Fruit fly (Drosophila melanogaster): ENCODE measurements around the gene CG1632.

CG1632 gene

DNA sequence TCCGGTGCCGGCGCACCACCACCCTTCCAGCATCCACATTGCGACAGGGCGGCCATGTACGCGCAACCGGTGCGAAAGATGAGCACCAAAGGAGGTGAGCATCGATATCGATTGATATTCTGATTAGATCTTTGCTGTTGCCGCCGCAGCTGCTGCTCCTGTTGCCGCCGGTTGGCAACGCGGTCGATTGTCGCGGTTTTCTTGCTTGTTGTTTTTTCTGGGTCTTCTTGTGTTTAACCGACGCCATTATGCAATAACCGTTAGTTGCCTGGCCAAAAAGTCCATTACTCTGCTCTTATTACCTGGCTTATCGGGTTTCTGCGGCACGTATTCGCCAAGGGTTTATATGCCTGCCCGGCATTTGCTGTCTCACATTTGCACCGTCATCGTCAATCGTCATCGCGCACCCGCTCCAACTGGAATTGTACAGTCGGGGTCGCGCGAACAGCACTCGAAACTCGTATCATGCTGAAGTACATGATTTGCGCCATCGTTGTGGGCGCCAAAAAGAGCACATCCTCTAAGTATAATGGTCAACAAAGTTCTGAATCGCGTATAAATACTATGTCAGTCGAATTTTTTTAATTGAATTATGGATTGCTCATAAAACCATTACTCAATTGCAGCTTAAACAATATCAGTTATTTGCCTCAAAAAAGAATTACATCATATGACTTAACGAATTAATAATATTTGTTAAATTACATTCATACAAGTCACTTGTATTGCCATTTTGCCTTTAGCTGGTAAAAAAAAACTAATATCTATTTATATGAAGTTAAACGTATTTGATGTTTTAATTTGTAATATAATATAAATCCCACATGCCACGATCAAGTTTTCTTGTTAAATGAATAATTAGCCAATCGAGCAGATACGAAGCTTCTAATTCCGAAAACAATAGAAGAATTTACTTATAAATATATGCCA, 8.2 kb upstream of the CG1632 start, which contains the start of gene sni (continued):
- TF ChIP-seq cyc (GFP tag; optimal IDR thresholded peaks at IDR 0.05) (peak; percentile 53), topi (GFP tag; optimal IDR thresholded peaks at IDR 0.05) (peak; percentile 65), CG3032 (tag; optimal IDR thresholded peaks at IDR 0.05) (peak; percentile 27), OdsH (GFP tag; optimal IDR thresholded peaks at IDR 0.05) (no peak), Hr39 (GFP tag; optimal IDR thresholded peaks at IDR 0.05) (peak; percentile 54), Smox (GFP tag; optimal IDR thresholded peaks at IDR 0.05) (peak; percentile 59), fkh (GFP tag; optimal IDR thresholded peaks at IDR 0.05) (no peak), CG15336 (GFP tag; IDR thresholded peaks at IDR 0.05) (peak; percentile 45; the same call in 1 of the 2 replicates), Sox102F (GFP tag; optimal IDR thresholded peaks at IDR 0.05) (peak; percentile 63), dsx (GFP tag; optimal IDR thresholded peaks at IDR 0.05; ENCODE audit: poor library complexity, severe bottlenecking) (peak; percentile 22), CG3919 (GFP tag; optimal IDR thresholded peaks at IDR 0.05) (peak; percentile 53), vri (GFP tag; optimal IDR thresholded peaks at IDR 0.05) (peak; percentile 69), CG10669 (GFP tag; optimal IDR thresholded peaks at IDR 0.05) (peak; percentile 42)

DNA sequence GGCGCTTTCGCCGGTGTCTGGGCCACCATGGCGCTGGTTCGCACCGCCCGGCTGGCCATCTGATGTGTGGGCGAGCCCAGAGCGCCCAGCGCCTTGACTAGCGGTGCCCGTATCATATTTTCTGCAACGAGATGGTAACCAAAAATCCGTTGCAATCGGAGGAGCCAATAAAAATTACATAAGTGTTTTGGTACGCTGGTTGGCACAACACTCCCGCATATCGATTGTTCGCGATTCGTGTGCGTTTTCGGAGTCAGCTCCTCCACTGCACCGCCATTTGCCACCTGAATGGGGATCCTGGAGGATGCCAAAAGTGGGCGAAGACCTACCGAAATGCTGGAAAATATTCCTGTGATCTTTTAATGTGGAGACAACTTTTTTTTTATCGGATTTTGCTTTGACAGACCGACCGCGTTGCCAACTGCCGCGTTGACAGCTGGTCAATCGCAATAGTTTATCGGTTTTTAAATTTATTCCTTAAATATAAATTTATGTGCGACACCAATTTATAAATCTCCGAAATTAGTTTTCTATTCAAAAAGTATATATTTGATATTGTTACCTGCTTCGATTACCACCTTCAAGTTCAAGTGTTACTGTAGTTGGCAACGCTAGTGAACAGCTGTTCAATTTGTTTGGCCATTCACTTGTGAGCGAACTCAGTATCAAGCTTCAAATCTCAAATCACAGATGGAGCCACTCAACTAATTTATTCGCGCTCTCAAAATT, 1.0 kb upstream of the CG1632 start, which contains the start of gene ND-75:
TSS of gene ND-75 (minus strand) at position 420 of the 729 bp plus-strand sequence.
- TF ChIP-seq CG9139 (GFP tag; optimal IDR thresholded peaks at IDR 0.05) (no peak), achi (GFP tag; optimal IDR thresholded peaks at IDR 0.05) (peak; percentile 100), vri (GFP tag; optimal IDR thresholded peaks at IDR 0.05) (peak; percentile 46), Eip78C (GFP tag) (peak; percentile 63)

dm6 chrX:8254739-8255326, 2.4 kb downstream of the CG1632 start:
- peak; percentile 87 for TF ChIP-seq Eip78C (GFP tag)
- no peak for TF ChIP-seq vri (GFP tag; optimal IDR thresholded peaks at IDR 0.05)
- TF ChIP-seq Met (GFP tag; optimal IDR thresholded peaks at IDR 0.05) = peak; percentile 67
- TF ChIP-seq eg (GFP tag; IDR thresholded peaks at IDR 0.05) = peak; percentile 84
- no peak for TF ChIP-seq CG10669 (GFP tag; optimal IDR thresholded peaks at IDR 0.05)
- peak; percentile 70 for TF ChIP-seq lz (GFP tag; optimal IDR thresholded peaks at IDR 0.05)
- TF ChIP-seq Hr39 (GFP tag; optimal IDR thresholded peaks at IDR 0.05) = peak; percentile 52
- TF ChIP-seq salr (GFP tag; optimal IDR thresholded peaks at IDR 0.05) = no peak
- TF ChIP-seq CG8319 (GFP tag; optimal IDR thresholded peaks at IDR 0.05) = peak; percentile 3
- no peak for TF ChIP-seq CG6854 (GFP tag; optimal IDR thresholded peaks at IDR 0.05)
- TF ChIP-seq Gug (GFP tag; IDR thresholded peaks at IDR 0.05) = peak; percentile 52; the same call in 1 of the 2 replicates
- TF ChIP-seq CG11902 (GFP tag; optimal IDR thresholded peaks at IDR 0.05) = peak; percentile 7
- peak; percentile 71 for TF ChIP-seq CG34406 (GFP tag; optimal IDR thresholded peaks at IDR 0.05)
- TF ChIP-seq CG1621 (tag; optimal IDR thresholded peaks at IDR 0.05) = no peak
- TF ChIP-seq dac (GFP tag; optimal IDR thresholded peaks at IDR 0.05) = peak; percentile 24
- TF ChIP-seq OdsH (GFP tag; optimal IDR thresholded peaks at IDR 0.05) = peak; percentile 47
- no peak for TF ChIP-seq CG3032 (tag; optimal IDR thresholded peaks at IDR 0.05)
- peak; percentile 64 for TF ChIP-seq esn (GFP tag; optimal IDR thresholded peaks at IDR 0.05)
- peak; percentile 68 for TF ChIP-seq pdm3 (GFP tag; optimal IDR thresholded peaks at IDR 0.05)
- peak; percentile 21 for TF ChIP-seq net (GFP tag; optimal IDR thresholded peaks at IDR 0.05)
- TF ChIP-seq CG32006 (GFP tag; optimal IDR thresholded peaks at IDR 0.05) = peak; percentile 65
- TF ChIP-seq Blimp-1 (GFP tag; optimal IDR thresholded peaks at IDR 0.05) = peak; percentile 69
- peak; percentile 53 for TF ChIP-seq Sox102F (GFP tag; optimal IDR thresholded peaks at IDR 0.05)
- TF ChIP-seq CG6276 (GFP tag; optimal IDR thresholded peaks at IDR 0.05) = peak; percentile 23
- no peak for TF ChIP-seq spab (GFP tag; optimal IDR thresholded peaks at IDR 0.05)
- peak; percentile 49 for TF ChIP-seq CG31627 (GFP tag; optimal IDR thresholded peaks at IDR 0.05)
- no peak for TF ChIP-seq Ets96B (tag; optimal IDR thresholded peaks at IDR 0.05)
- TF ChIP-seq CG10631 (GFP tag; optimal IDR thresholded peaks at IDR 0.05) = peak; percentile 32
- TF ChIP-seq CG8119 (GFP tag; IDR thresholded peaks at IDR 0.05) = peak; percentile 79
- no peak for TF ChIP-seq CG6808 (GFP tag; optimal IDR thresholded peaks at IDR 0.05)
- peak; percentile 81 for TF ChIP-seq CG6163 (GFP tag; IDR thresholded peaks at IDR 0.05)
- no peak for TF ChIP-seq Ets21C (GFP tag; optimal IDR thresholded peaks at IDR 0.05)
- TF ChIP-seq topi (GFP tag; optimal IDR thresholded peaks at IDR 0.05) = peak; percentile 59
- TF ChIP-seq Eip93F (GFP tag; optimal IDR thresholded peaks at IDR 0.05) = no peak

Data from whole organism, prepupa.